Fruit fly (Drosophila melanogaster) whole organism, embryonic: ENCODE measurements around the gene CG15143.

Source experiments
- Bdp1 ChIP-seq: fragments of 200-800 bp; sonication (Bioruptor generic); optimal IDR thresholded peaks from 3 replicates; lab custom pipeline; 2016; ENCODE audit warnings: missing biosample characterization, missing genetic modification characterization
- Bgb ChIP-seq: fragments of 200-800 bp; sonication (Bioruptor generic); IDR thresholded peaks from 2 replicates; pipeline ENCODE4 v1.3.6; 2022; ENCODE audit warnings: missing biosample characterization, missing genetic modification characterization; ENCODE audit not compliant: partially characterized antibody
- C15 ChIP-seq: fragments of 200-800 bp; sonication (Bioruptor generic); IDR thresholded peaks from 3 replicates; pipeline ENCODE4 v1.3.6; 2022; ENCODE audit warnings: missing biosample characterization, missing genetic modification characterization
- CG10462 ChIP-seq: fragments of 200-800 bp; sonication (Bioruptor generic); optimal IDR thresholded peaks from 2 replicates; lab custom pipeline; 2016; ENCODE audit warnings: missing biosample characterization, missing genetic modification characterization
- CG10543 ChIP-seq: fragments of 200-800 bp; sonication (Bioruptor generic); optimal IDR thresholded peaks from 3 replicates; lab custom pipeline; 2017; ENCODE audit warnings: missing biosample characterization, mild to moderate bottlenecking, missing genetic modification characterization, moderate library complexity
- CG10959 ChIP-seq: fragments of 200-800 bp; sonication (Bioruptor generic); IDR thresholded peaks from 2 replicates; pipeline ENCODE4 v1.3.6; 2022; ENCODE audit warnings: missing biosample characterization, missing genetic modification characterization
- CG11093 ChIP-seq: fragments of 200-800 bp; sonication (Bioruptor generic); IDR thresholded peaks from 3 replicates; pipeline ENCODE4 v1.3.6; 2022; ENCODE audit warnings: missing biosample characterization, missing genetic modification characterization
- CG12155 ChIP-seq: fragments of 200-800 bp; sonication (Bioruptor generic); optimal IDR thresholded peaks from 3 replicates; lab custom pipeline; 2016; ENCODE audit warnings: missing biosample characterization, missing genetic modification characterization
- CG13775 ChIP-seq: fragments of 200-800 bp; sonication (Bioruptor generic); optimal IDR thresholded peaks from 3 replicates; lab custom pipeline; 2017; ENCODE audit warnings: missing biosample characterization, mild to moderate bottlenecking, missing genetic modification characterization
- CG14050 ChIP-seq: fragments of 200-800 bp; sonication (Bioruptor generic); IDR thresholded peaks from 3 replicates; pipeline ENCODE4 v1.3.6; 2022; ENCODE audit warnings: missing biosample characterization, missing genetic modification characterization
- CG14441 ChIP-seq: fragments of 200-800 bp; sonication (Bioruptor generic); IDR thresholded peaks from 2 replicates; pipeline ENCODE4 v1.3.6; 2022; ENCODE audit warnings: missing biosample characterization, missing genetic modification characterization
- CG14710 ChIP-seq: fragments of 200-800 bp; sonication (Bioruptor generic); optimal IDR thresholded peaks from 3 replicates; lab custom pipeline; 2019; ENCODE audit warnings: missing biosample characterization, mild to moderate bottlenecking, missing genetic modification characterization, moderate library complexity
- CG15073 ChIP-seq: fragments of 200-800 bp; sonication (Bioruptor generic); optimal IDR thresholded peaks from 2 replicates; lab custom pipeline; 2016; ENCODE audit warnings: missing biosample characterization, missing genetic modification characterization
- CG15269 ChIP-seq: fragments of 200-800 bp; sonication (Bioruptor generic); optimal IDR thresholded peaks from 2 replicates; lab custom pipeline; 2018; ENCODE audit warnings: missing biosample characterization, mild to moderate bottlenecking, missing genetic modification characterization, moderate library complexity
- CG16779 ChIP-seq: fragments of 200-800 bp; sonication (Bioruptor generic); IDR thresholded peaks from 2 replicates; pipeline ENCODE4 v1.3.6; 2022; ENCODE audit warnings: missing biosample characterization, missing genetic modification characterization
- CG16813 ChIP-seq: fragments of 200-800 bp; sonication (Bioruptor generic); IDR thresholded peaks from 3 replicates; pipeline ENCODE4 v1.3.6; 2022; ENCODE audit warnings: missing biosample characterization, missing genetic modification characterization; ENCODE audit not compliant: partially characterized antibody
- CG17186 ChIP-seq: fragments of 200-800 bp; sonication (Bioruptor generic); optimal IDR thresholded peaks from 3 replicates; lab custom pipeline; 2017; ENCODE audit warnings: missing biosample characterization, missing genetic modification reagents, missing genetic modification characterization
- CG18011 ChIP-seq: fragments of 200-800 bp; sonication (Bioruptor generic); optimal IDR thresholded peaks from 2 replicates; lab custom pipeline; 2017; ENCODE audit warnings: missing biosample characterization, missing genetic modification characterization, mild to moderate bottlenecking, moderate library complexity, missing genotype
- CG18764 ChIP-seq: fragments of 200-800 bp; sonication (Bioruptor generic); optimal IDR thresholded peaks from 3 replicates; lab custom pipeline; 2016; ENCODE audit warnings: missing biosample characterization, missing genetic modification characterization
- CG34224 ChIP-seq: fragments of 200-800 bp; sonication (Bioruptor generic); IDR thresholded peaks from 3 replicates; pipeline ENCODE4 v1.3.6; 2022; ENCODE audit warnings: missing biosample characterization, missing genetic modification characterization; ENCODE audit not compliant: partially characterized antibody
- CG4404 ChIP-seq: fragments of 200-800 bp; sonication (Bioruptor generic); IDR thresholded peaks from 2 replicates; pipeline ENCODE4 v1.3.6; 2022; ENCODE audit warnings: missing biosample characterization, missing genetic modification characterization
- CG4730 ChIP-seq: fragments of 200-800 bp; sonication (Bioruptor generic); IDR thresholded peaks from 2 replicates; pipeline ENCODE4 v1.3.6; 2022; ENCODE audit warnings: missing biosample characterization, missing genetic modification characterization
- CG6254 ChIP-seq: fragments of 200-800 bp; sonication (Bioruptor generic); optimal IDR thresholded peaks from 3 replicates; lab custom pipeline; 2017; ENCODE audit warnings: mild to moderate bottlenecking, missing biosample characterization, missing genetic modification reagents, missing genetic modification characterization
- CG6791 ChIP-seq: fragments of 200-800 bp; sonication (Bioruptor generic); IDR thresholded peaks from 3 replicates; pipeline ENCODE4 v1.3.6; 2022; ENCODE audit warnings: missing biosample characterization, missing genetic modification characterization; ENCODE audit not compliant: partially characterized antibody
- CG7786 ChIP-seq: fragments of 200-800 bp; sonication (Bioruptor generic); optimal IDR thresholded peaks from 2 replicates; lab custom pipeline; 2016; ENCODE audit warnings: missing biosample characterization, missing genetic modification characterization
- CG8388 ChIP-seq: fragments of 200-800 bp; sonication (Bioruptor generic); optimal IDR thresholded peaks from 2 replicates; lab custom pipeline; 2019; ENCODE audit warnings: missing biosample characterization, mild to moderate bottlenecking, missing genetic modification characterization, moderate library complexity
- CrebB ChIP-seq: fragments of 200-800 bp; sonication (Bioruptor generic); optimal IDR thresholded peaks from 3 replicates; lab custom pipeline; 2018; ENCODE audit warnings: missing biosample characterization, mild to moderate bottlenecking, missing genetic modification characterization
- Dref ChIP-seq: fragments of 200-800 bp; sonication (Bioruptor generic); IDR thresholded peaks from 2 replicates; pipeline ENCODE4 v1.3.6; 2022; ENCODE audit warnings: missing biosample characterization, missing genetic modification characterization
- H2.0 ChIP-seq: fragments of 200-800 bp; sonication (Bioruptor generic); IDR thresholded peaks from 2 replicates; pipeline ENCODE4 v1.3.6; 2022; ENCODE audit warnings: missing biosample characterization, missing genetic modification characterization
- HLH3B ChIP-seq: fragments of 200-800 bp; sonication (Bioruptor generic); IDR thresholded peaks from 2 replicates; pipeline ENCODE4 v1.3.6; 2022; ENCODE audit warnings: missing biosample characterization, missing genetic modification characterization
- HLH54F ChIP-seq: fragments of 200-800 bp; sonication (Bioruptor generic); optimal IDR thresholded peaks from 3 replicates; lab custom pipeline; 2016; ENCODE audit warnings: missing biosample characterization, missing genetic modification characterization
- Hsf ChIP-seq: fragments of 200-800 bp; sonication (Bioruptor generic); optimal IDR thresholded peaks from 3 replicates; lab custom pipeline; 2016; ENCODE audit warnings: missing biosample characterization, missing genetic modification characterization
- Neu2 ChIP-seq: fragments of 200-800 bp; sonication (Bioruptor generic); optimal IDR thresholded peaks from 3 replicates; lab custom pipeline; 2016; ENCODE audit warnings: missing biosample characterization, missing genetic modification characterization, borderline replicate concordance
- Nf-YC ChIP-seq: fragments of 200-800 bp; optimal IDR thresholded peaks from 3 replicates; lab custom pipeline; 2019; ENCODE audit warnings: missing biosample characterization, mild to moderate bottlenecking, missing genetic modification characterization, moderate library complexity
- NfI ChIP-seq: fragments of 200-800 bp; sonication (Bioruptor generic); optimal IDR thresholded peaks from 3 replicates; lab custom pipeline; 2018; ENCODE audit warnings: missing biosample characterization, mild to moderate bottlenecking, missing genetic modification characterization, moderate library complexity
- aop ChIP-seq: fragments of 200-800 bp; sonication (Bioruptor generic); IDR thresholded peaks from 2 replicates; pipeline ENCODE4 v1.3.6; 2022; ENCODE audit warnings: missing biosample characterization, missing genetic modification characterization
- ara ChIP-seq: fragments of 200-800 bp; sonication (Bioruptor generic); IDR thresholded peaks from 2 replicates; pipeline ENCODE4 v1.3.6; 2022; ENCODE audit warnings: missing biosample characterization, missing genetic modification characterization
- chif ChIP-seq, 2 experiments: fragments of 200-800 bp; sonication (Bioruptor generic); optimal IDR thresholded peaks; 3 replicates each; lab custom pipeline; 2016; ENCODE audit warnings: missing biosample characterization in 2 of 2, missing genetic modification characterization in 2 of 2
- chm ChIP-seq: fragments of 200-800 bp; sonication (Bioruptor generic); IDR thresholded peaks from 2 replicates; pipeline ENCODE4 v1.3.6; 2022; ENCODE audit warnings: missing biosample characterization, missing genetic modification characterization
- dmrt99B ChIP-seq: fragments of 200-800 bp; sonication (Bioruptor generic); optimal IDR thresholded peaks from 2 replicates; lab custom pipeline; 2018; ENCODE audit warnings: missing biosample characterization, mild to moderate bottlenecking, missing genetic modification characterization, moderate library complexity
- ewg ChIP-seq: fragments of 200-800 bp; sonication (Bioruptor generic); optimal IDR thresholded peaks from 3 replicates; lab custom pipeline; 2017; ENCODE audit warnings: mild to moderate bottlenecking, missing biosample characterization, missing genetic modification reagents, missing genetic modification characterization
- fu2 ChIP-seq: fragments of 200-800 bp; sonication (Bioruptor generic); optimal IDR thresholded peaks from 2 replicates; lab custom pipeline; 2016; ENCODE audit warnings: missing biosample characterization, missing genetic modification characterization
- ind ChIP-seq: fragments of 200-800 bp; sonication (Bioruptor generic); optimal IDR thresholded peaks from 3 replicates; lab custom pipeline; 2016; ENCODE audit warnings: missing biosample characterization, missing genetic modification characterization
- lilli ChIP-seq: fragments of 200-800 bp; sonication (Bioruptor generic); optimal IDR thresholded peaks from 3 replicates; lab custom pipeline; 2016; ENCODE audit warnings: missing biosample characterization, missing genetic modification characterization
- lola ChIP-seq, 3 experiments: fragments of >200 bp in 2 of 3; fragments of 200-800 bp in 1 of 3; sonication (Bioruptor generic) in 1 of 3; optimal IDR thresholded peaks; 2 replicates each; lab custom pipeline; 2017 to 2019; ENCODE audit warnings: missing biosample characterization in 3 of 3, missing genetic modification characterization in 3 of 3, mild to moderate bottlenecking in 1 of 3, moderate library complexity in 1 of 3
- nerfin-2 ChIP-seq: fragments of 200-800 bp; sonication (Bioruptor generic); IDR thresholded peaks from 2 replicates; pipeline ENCODE4 v1.3.6; 2022; ENCODE audit warnings: missing biosample characterization, missing genetic modification characterization; ENCODE audit not compliant: partially characterized antibody
- pb ChIP-seq: fragments of 200-800 bp; sonication (Bioruptor generic); optimal IDR thresholded peaks from 3 replicates; lab custom pipeline; 2016; ENCODE audit warnings: missing biosample characterization, missing genetic modification characterization
- tgo ChIP-seq: fragments of 200-800 bp; sonication (Bioruptor generic); IDR thresholded peaks from 3 replicates; pipeline ENCODE4 v1.3.6; 2022; ENCODE audit warnings: missing biosample characterization, missing genetic modification characterization
- zen ChIP-seq: fragments of 200-800 bp; sonication (Bioruptor generic); optimal IDR thresholded peaks from 3 replicates; lab custom pipeline; 2018; ENCODE audit warnings: missing biosample characterization, mild to moderate bottlenecking, missing genetic modification characterization, moderate library complexity

Gene CG15143

dm6 chr2L:17514090-17514715, 10.1 kb downstream of the CG15143 start (continued):
- TF ChIP-seq aop (peak; percentile 38; the same call in 1 of the 2 replicates), CG18764 (GFP tag; lab: Kevin White, UChicago) (peak; percentile 81), Neu2 (GFP tag; lab: Kevin White, UChicago) (no peak), dmrt99B (tag; lab: Kevin White, UChicago) (peak; percentile 94), Nf-YC (tag; lab: Kevin White, UChicago) (peak; percentile 79), CG10959 (peak; percentile 76), tgo (peak; percentile 86), CG10543 (GFP tag; lab: Kevin White, UChicago) (peak; percentile 88), pb (GFP tag; lab: Kevin White, UChicago) (peak; percentile 66), lola (GFP tag; optimal IDR thresholded peaks at IDR 0.05; lab: Kevin White, UChicago) (peak in 1 of 3 experiments; percentile 94), CG11093 (peak; percentile 77), CG14710 (tag; lab: Kevin White, UChicago) (peak; percentile 94), Bgb (GFP tag; lab: Robert Waterston, UW) (no peak), NfI (GFP tag; lab: Kevin White, UChicago) (peak; percentile 77), CG12155 (GFP tag; lab: Kevin White, UChicago) (peak; percentile 73), CG15269 (peak; percentile 87), lilli (GFP tag; lab: Kevin White, UChicago) (peak; percentile 76), CG4404 (GFP tag; lab: Robert Waterston, UW) (peak; percentile 86), CG6791 (no peak), HLH3B (GFP tag; lab: Robert Waterston, UW) (peak; percentile 83), CG16779 (GFP tag; lab: Robert Waterston, UW) (peak; percentile 37; the same call in 1 of the 2 replicates), Dref (no peak), ara (peak; percentile 88), CG13775 (GFP tag; lab: Kevin White, UChicago) (peak; percentile 82), CG8388 (GFP tag; lab: Kevin White, UChicago) (peak; percentile 89), CG6254 (peak; percentile 84), CG14441 (GFP tag; lab: Robert Waterston, UW) (peak; percentile 75), fu2 (GFP tag; lab: Kevin White, UChicago) (peak; percentile 68), CG7786 (GFP tag; lab: Kevin White, UChicago) (peak; percentile 64), CG15073 (peak; percentile 71), CG14050 (GFP tag; lab: Robert Waterston, UW) (peak; percentile 65), C15 (no peak), CG17186 (GFP tag; lab: Kevin White, UChicago) (peak; percentile 18), nerfin-2 (no peak), HLH54F (GFP tag; lab: Kevin White, UChicago) (peak; percentile 67), chif (GFP tag; optimal IDR thresholded peaks at IDR 0.05; lab: Kevin White, UChicago) (peak; percentile 67 to 86), ind (GFP tag; lab: Kevin White, UChicago) (peak; percentile 78), CG34224 (GFP tag; lab: Robert Waterston, UW) (no peak), CrebB (tag; lab: Kevin White, UChicago) (peak; percentile 86), H2.0 (peak; percentile 78), CG18011 (GFP tag; lab: Kevin White, UChicago) (no peak), CG4730 (GFP tag; lab: Robert Waterston, UW) (peak; percentile 85), ewg (peak; percentile 76), CG16813 (GFP tag; lab: Robert Waterston, UW) (no peak), Hsf (GFP tag; lab: Kevin White, UChicago) (peak; percentile 81), Bdp1 (GFP tag; lab: Kevin White, UChicago) (peak; percentile 59), zen (tag; lab: Kevin White, UChicago) (peak; percentile 91), CG10462 (GFP tag; lab: Kevin White, UChicago) (peak; percentile 72), chm (GFP tag; lab: Robert Waterston, UW) (peak; percentile 84)
